Worm (Caenorhabditis elegans): Measurements from ENCODE around the gene F02C9.2.

ce11 chrV:3159252-3159651 is 25.7 kb downstream of the F02C9.2 start, which contains the start of gene C36C5.12:
- TF ChIP-seq ets-4 (GFP tag; optimal IDR thresholded peaks at IDR 0.05) (no peak), madf-6 (GFP tag; IDR thresholded peaks at IDR 0.05) (no peak), B0019.2 (GFP tag; conservative IDR thresholded peaks at IDR 0.05) (no peak), let-526 (GFP tag; IDR thresholded peaks at IDR 0.05) (no peak), madf-8 (GFP tag; conservative IDR thresholded peaks at IDR 0.05) (no peak), hrde-1 (tag; optimal IDR thresholded peaks at IDR 0.05; ENCODE audit: borderline replicate concordance) (no peak), mes-4 (tag; optimal IDR thresholded peaks at IDR 0.05) (no peak), attf-5 (GFP tag; optimal IDR thresholded peaks at IDR 0.05) (no peak), Y67H2A.10 (GFP tag; conservative IDR thresholded peaks at IDR 0.05) (no peak)

Measured in whole organism, young adult.